Worm (Caenorhabditis elegans): ENCODE measurements around the gene sri-38.

ce11 chrII:2622480-2622879 lies 11.8 kb downstream of the sri-38 start, which contains the start of gene D2062.5:
- TF ChIP-seq ztf-23 (GFP tag; IDR thresholded peaks at IDR 0.05), result no peak
- no peak for TF ChIP-seq ztf-29 (GFP tag; IDR thresholded peaks at IDR 0.05)
- TF ChIP-seq cog-1 (tag; optimal IDR thresholded peaks at IDR 0.05), result no peak
- TF ChIP-seq ref-1 (GFP tag; conservative IDR thresholded peaks at IDR 0.05), result no peak
